Worm (Caenorhabditis elegans) whole organism, early embryonic: ENCODE results near the gene doxa-1.

Experiments used
- B0310.2 ChIP-seq: sonication (generic microtip); optimal IDR thresholded peaks from 2 replicates; lab custom pipeline; 2016; ENCODE audit warnings: mild to moderate bottlenecking, missing genetic modification characterization, missing compliant biosample characterization
- F13C5.2 ChIP-seq: sonication (generic microtip); optimal IDR thresholded peaks from 2 replicates; lab custom pipeline; 2017; ENCODE audit warnings: mild to moderate bottlenecking, missing genetic modification characterization, inconsistent platforms, missing compliant biosample characterization
- ama-1 ChIP-seq: fragments of 150-350 bp; optimal IDR thresholded peaks from 2 replicates; lab custom pipeline; 2014
- ceh-36 ChIP-seq: sonication (generic microtip); optimal IDR thresholded peaks from 2 replicates; lab custom pipeline; 2016; ENCODE audit warnings: missing genetic modification characterization, inconsistent platforms, missing compliant biosample characterization
- ets-7 ChIP-seq: sonication (generic microtip); optimal IDR thresholded peaks from 2 replicates; lab custom pipeline; 2016; ENCODE audit warnings: missing genotype, missing genetic modification characterization, missing compliant biosample characterization
- hmbx-1 ChIP-seq: sonication (generic microtip); optimal IDR thresholded peaks from 2 replicates; lab custom pipeline; 2016; ENCODE audit warnings: mild to moderate bottlenecking, missing genetic modification characterization, missing compliant biosample characterization
- sea-1 ChIP-seq: fragments of 200-800 bp; sonication (Bioruptor generic); conservative IDR thresholded peaks from 2 replicates; pipeline ENCODE4 v1.3.6; 2022; ENCODE audit warnings: missing genetic modification characterization, missing compliant biosample characterization
- tra-4 ChIP-seq: sonication (generic microtip); optimal IDR thresholded peaks from 2 replicates; lab custom pipeline; 2017; ENCODE audit warnings: missing genetic modification characterization, missing compliant biosample characterization

DNA sequence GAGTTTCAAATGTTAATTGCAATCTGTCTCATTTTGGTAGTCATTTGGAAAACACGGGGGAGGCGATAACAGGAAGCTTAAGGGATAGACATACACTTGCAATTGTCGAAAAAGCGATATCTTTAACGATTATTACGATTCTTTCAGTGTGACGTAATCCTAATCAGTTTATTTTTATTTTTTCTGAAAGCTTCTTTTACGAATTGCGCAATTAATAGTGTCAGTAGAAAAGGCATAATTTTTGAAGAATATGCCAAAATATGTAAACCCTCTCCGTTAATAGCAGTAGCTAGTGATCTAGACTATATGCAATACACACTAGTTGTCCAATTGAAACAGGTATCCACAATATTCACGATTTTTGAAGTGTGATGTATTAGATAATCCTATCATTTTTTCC is 20.5 kb upstream of the doxa-1 start:
- TF ChIP-seq F13C5.2 (no peak), B0310.2 (tag; lab: Kevin White, UChicago) (no peak), sea-1 (no peak), ceh-36 (tag; lab: Kevin White, UChicago) (no peak), ama-1 (no peak), hmbx-1 (tag; lab: Kevin White, UChicago) (no peak), ets-7 (tag; lab: Kevin White, UChicago) (no peak), tra-4 (tag; lab: Kevin White, UChicago) (no peak)
